Worm (Caenorhabditis elegans): ENCODE results near the gene ZK353.3.

- TF ChIP-seq him-1 (tag; optimal IDR thresholded peaks at IDR 0.05) (no peak), dao-5 (tag; optimal IDR thresholded peaks at IDR 0.05) (no peak)
Observed at ce11 chrIII:8417968-8418267, 22.1 kb downstream of the ZK353.3 start, which contains the start of gene sor-1.
